Worm (Caenorhabditis elegans) whole organism, late embryonic: Measurements from ENCODE around the gene R53.5.

Source experiments
- C08G9.2 ChIP-seq: sonication (generic microtip); optimal IDR thresholded peaks from 2 replicates; lab custom pipeline; 2016; ENCODE audit warnings: mild to moderate bottlenecking, missing genetic modification characterization, moderate library complexity, missing compliant biosample characterization
- C38D4.7 ChIP-seq: fragments of 200-800 bp; sonication (Bioruptor generic); optimal IDR thresholded peaks from 2 replicates; lab custom pipeline; 2018; ENCODE audit warnings: mild to moderate bottlenecking, missing genetic modification characterization, moderate library complexity, missing compliant biosample characterization
- F13H6.1 ChIP-seq: sonication (generic microtip); optimal IDR thresholded peaks from 2 replicates; lab custom pipeline; 2016; ENCODE audit warnings: missing genetic modification characterization, missing compliant biosample characterization
- ahr-1 ChIP-seq: sonication (generic microtip); optimal IDR thresholded peaks from 2 replicates; lab custom pipeline; 2016; ENCODE audit warnings: missing genetic modification characterization, missing compliant biosample characterization
- ceh-14 ChIP-seq: sonication (generic microtip); optimal IDR thresholded peaks from 2 replicates; lab custom pipeline; 2016; ENCODE audit warnings: missing genotype, missing genetic modification characterization, missing compliant biosample characterization
- ceh-18 ChIP-seq: sonication (generic microtip); optimal IDR thresholded peaks from 2 replicates; lab custom pipeline; 2016; ENCODE audit warnings: missing genetic modification characterization, missing compliant biosample characterization
- ceh-19 ChIP-seq: fragments of 200-800 bp; sonication (Bioruptor generic); optimal IDR thresholded peaks from 2 replicates; lab custom pipeline; 2018; ENCODE audit warnings: mild to moderate bottlenecking, missing genetic modification characterization, missing compliant biosample characterization
- ceh-2 ChIP-seq: sonication (generic microtip); optimal IDR thresholded peaks from 2 replicates; lab custom pipeline; 2016; ENCODE audit warnings: missing genotype, missing genetic modification characterization, missing compliant biosample characterization
- ceh-24 ChIP-seq: sonication (generic microtip); optimal IDR thresholded peaks from 2 replicates; lab custom pipeline; 2016; ENCODE audit warnings: mild to moderate bottlenecking, missing genetic modification characterization, missing compliant biosample characterization
- ceh-31 ChIP-seq: sonication (generic microtip); optimal IDR thresholded peaks from 2 replicates; lab custom pipeline; 2016; ENCODE audit warnings: missing genetic modification characterization, missing compliant biosample characterization
- ceh-34 ChIP-seq: sonication (generic microtip); optimal IDR thresholded peaks from 2 replicates; lab custom pipeline; 2016; ENCODE audit warnings: mild to moderate bottlenecking, missing genetic modification characterization, missing compliant biosample characterization
- ceh-45 ChIP-seq: fragments of 200-800 bp; sonication (Bioruptor generic); IDR thresholded peaks from 2 replicates; pipeline ENCODE4 v1.3.6; 2022; ENCODE audit warnings: missing genetic modification reagents, missing genetic modification characterization, missing compliant biosample characterization
- ceh-48 ChIP-seq: sonication (generic microtip); optimal IDR thresholded peaks from 2 replicates; lab custom pipeline; 2016; ENCODE audit warnings: missing genetic modification characterization, inconsistent platforms, missing compliant biosample characterization
- ceh-9 ChIP-seq: sonication (generic microtip); optimal IDR thresholded peaks from 2 replicates; lab custom pipeline; 2016; ENCODE audit warnings: mild to moderate bottlenecking, missing genetic modification characterization, inconsistent platforms, missing compliant biosample characterization
- dve-1 ChIP-seq: sonication (generic microtip); optimal IDR thresholded peaks from 2 replicates; lab custom pipeline; 2017; ENCODE audit warnings: antibody characterized with exemption, mild to moderate bottlenecking, missing genetic modification characterization, missing compliant biosample characterization
- elt-2 ChIP-seq: sonication (generic microtip); optimal IDR thresholded peaks from 2 replicates; lab custom pipeline; 2016; ENCODE audit warnings: missing genetic modification reagents, missing genetic modification characterization, missing compliant biosample characterization
- elt-4 ChIP-seq: sonication (generic microtip); optimal IDR thresholded peaks from 2 replicates; lab custom pipeline; 2016; ENCODE audit warnings: missing genetic modification characterization, missing compliant biosample characterization
- ets-4 ChIP-seq: sonication (generic microtip); optimal IDR thresholded peaks from 2 replicates; lab custom pipeline; 2016; ENCODE audit warnings: missing genetic modification characterization, missing compliant biosample characterization
- fax-1 ChIP-seq: sonication (generic microtip); optimal IDR thresholded peaks from 2 replicates; lab custom pipeline; 2016; ENCODE audit warnings: missing genotype, missing genetic modification characterization, missing compliant biosample characterization
- fkh-10 ChIP-seq: fragments of 150-350 bp; optimal IDR thresholded peaks from 2 replicates; lab custom pipeline; 2014; ENCODE audit warnings: missing biosample characterization, missing genetic modification reagents, missing genetic modification characterization
- fkh-6 ChIP-seq: sonication (generic microtip); optimal IDR thresholded peaks from 2 replicates; lab custom pipeline; 2016; ENCODE audit warnings: missing genetic modification characterization, missing compliant biosample characterization
- hlh-13 ChIP-seq: fragments of 200-800 bp; sonication (Bioruptor generic); optimal IDR thresholded peaks from 2 replicates; lab custom pipeline; 2018; ENCODE audit warnings: mild to moderate bottlenecking, missing genetic modification characterization, missing compliant biosample characterization
- hlh-15 ChIP-seq: sonication (generic microtip); optimal IDR thresholded peaks from 2 replicates; lab custom pipeline; 2016; ENCODE audit warnings: missing genetic modification characterization, missing compliant biosample characterization
- hlh-30 ChIP-seq: sonication (generic microtip); optimal IDR thresholded peaks from 2 replicates; lab custom pipeline; 2017; ENCODE audit warnings: antibody characterized with exemption, missing genetic modification characterization, missing compliant biosample characterization; ENCODE audit not compliant: insufficient read depth
- mec-3 ChIP-seq: sonication (generic microtip); optimal IDR thresholded peaks from 2 replicates; lab custom pipeline; 2016; ENCODE audit warnings: borderline replicate concordance, missing genetic modification characterization, missing compliant biosample characterization
- nfya-1 ChIP-seq: sonication (generic microtip); optimal IDR thresholded peaks from 2 replicates; lab custom pipeline; 2017; ENCODE audit warnings: missing genetic modification characterization, mild to moderate bottlenecking, missing compliant biosample characterization, antibody characterized with exemption, moderate library complexity
- npax-4 ChIP-seq: sonication (generic microtip); optimal IDR thresholded peaks from 2 replicates; lab custom pipeline; 2016; ENCODE audit warnings: missing genetic modification characterization, missing compliant biosample characterization
- pat-9 ChIP-seq: fragments of 200-800 bp; sonication (Bioruptor generic); optimal IDR thresholded peaks from 2 replicates; lab custom pipeline; 2018; ENCODE audit warnings: mild to moderate bottlenecking, missing genetic modification characterization, moderate library complexity, missing compliant biosample characterization
- pha-4 ChIP-seq: fragments of 150-350 bp; optimal IDR thresholded peaks from 2 replicates; lab custom pipeline; 2018; ENCODE audit warnings: missing biosample characterization, missing genetic modification reagents, missing genetic modification characterization
- pqm-1 ChIP-seq: sonication (generic microtip); optimal IDR thresholded peaks from 2 replicates; lab custom pipeline; 2016; ENCODE audit warnings: missing genetic modification characterization, missing compliant biosample characterization
- ref-2 ChIP-seq: sonication (generic microtip); optimal IDR thresholded peaks from 2 replicates; lab custom pipeline; 2016; ENCODE audit warnings: missing genetic modification characterization, missing compliant biosample characterization
- sdc-2 ChIP-seq: sonication (generic microtip); optimal IDR thresholded peaks from 2 replicates; lab custom pipeline; 2016; ENCODE audit warnings: missing genotype, missing genetic modification characterization, missing compliant biosample characterization
- sox-2 ChIP-seq: fragments of 200-800 bp; sonication (Bioruptor generic); IDR thresholded peaks from 2 replicates; pipeline ENCODE4 v1.3.6; 2022; ENCODE audit warnings: missing genetic modification reagents, missing genetic modification characterization, missing compliant biosample characterization
- tbx-2 ChIP-seq: sonication (generic microtip); optimal IDR thresholded peaks from 2 replicates; lab custom pipeline; 2016; ENCODE audit warnings: missing genetic modification characterization, missing compliant biosample characterization
- tbx-7 ChIP-seq: sonication (generic microtip); optimal IDR thresholded peaks from 2 replicates; lab custom pipeline; 2016; ENCODE audit warnings: missing genotype, missing genetic modification characterization, missing compliant biosample characterization
- unc-3 ChIP-seq, 2 experiments: fragments of 200-800 bp in 1 of 2; sonication (Bioruptor generic) in 1 of 2; sonication (generic microtip) in 1 of 2; conservative IDR thresholded peaks in 1 of 2; optimal IDR thresholded peaks in 1 of 2; 2 replicates each; pipeline versions ENCODE4 v1.3.6 to Lab custom; 2016 to 2022; ENCODE audit warnings: missing compliant biosample characterization in 2 of 2, missing genetic modification characterization in 2 of 2, missing genetic modification reagents in 1 of 2
- unc-42 ChIP-seq: sonication (generic microtip); optimal IDR thresholded peaks from 2 replicates; lab custom pipeline; 2016; ENCODE audit warnings: missing genotype, missing genetic modification characterization, missing compliant biosample characterization
- unc-55 ChIP-seq: sonication (generic microtip); optimal IDR thresholded peaks from 2 replicates; lab custom pipeline; 2017; ENCODE audit warnings: missing biosample characterization, missing genetic modification reagents, missing genetic modification characterization
- unc-86 ChIP-seq: sonication (generic microtip); optimal IDR thresholded peaks from 2 replicates; lab custom pipeline; 2016; ENCODE audit warnings: missing genetic modification characterization, missing compliant biosample characterization
- ztf-16 ChIP-seq: sonication (generic microtip); optimal IDR thresholded peaks from 2 replicates; lab custom pipeline; 2017; ENCODE audit warnings: missing genetic modification characterization, missing compliant biosample characterization

Gene R53.5

ce11 chrII:9940430-9940829 is 29.9 kb downstream of the R53.5 start, which contains the start of gene ufd-3 (continued):
- TF ChIP-seq ceh-24 (tag; lab: Kevin White, UChicago) = no peak
- TF ChIP-seq ref-2 (tag; lab: Kevin White, UChicago) = peak; percentile 90
- no peak for TF ChIP-seq ceh-45
- TF ChIP-seq hlh-13 = peak; percentile 29
- peak; percentile 56 for TF ChIP-seq pqm-1 (tag; lab: Kevin White, UChicago)
- peak; percentile 24 for TF ChIP-seq hlh-15 (tag; lab: Kevin White, UChicago)
- no peak for TF ChIP-seq ceh-48 (tag; lab: Kevin White, UChicago)
- TF ChIP-seq ceh-34 (tag; lab: Kevin White, UChicago) = peak; percentile 76
- peak; percentile 89 for TF ChIP-seq tbx-2 (tag; lab: Kevin White, UChicago)
- TF ChIP-seq ceh-2 (tag; lab: Kevin White, UChicago) = peak; percentile 91
- TF ChIP-seq unc-55 (GFP tag; lab: Kevin White, UChicago) = peak; percentile 54
- peak; percentile 91 for TF ChIP-seq tbx-7 (tag; lab: Kevin White, UChicago)
- peak; percentile 74 for TF ChIP-seq elt-2 (tag; lab: Kevin White, UChicago)
- peak; percentile 63 for TF ChIP-seq F13H6.1 (tag; lab: Kevin White, UChicago)
- TF ChIP-seq ahr-1 (tag; lab: Kevin White, UChicago) = peak; percentile 55
- peak; percentile 76 for TF ChIP-seq fax-1 (tag; lab: Kevin White, UChicago)
- TF ChIP-seq mec-3 (tag; lab: Kevin White, UChicago) = peak; percentile 77
- TF ChIP-seq pat-9 = no peak
- no peak for TF ChIP-seq sox-2 (GFP tag; lab: Robert Waterston, UW)
- TF ChIP-seq hlh-30 (tag; lab: Kevin White, UChicago) = no peak
- peak; percentile 98 for TF ChIP-seq ceh-31 (tag; lab: Kevin White, UChicago)
- peak; percentile 65 for TF ChIP-seq fkh-6 (tag; lab: Kevin White, UChicago)
- peak; percentile 79 for TF ChIP-seq ztf-16 (tag; lab: Kevin White, UChicago)
- TF ChIP-seq C08G9.2 = peak; percentile 98
- TF ChIP-seq npax-4 (tag; lab: Kevin White, UChicago) = no peak
- peak; percentile 15 for TF ChIP-seq sdc-2 (tag; lab: Kevin White, UChicago)
- peak; percentile 10 for TF ChIP-seq dve-1
- 0 out of 2 replicates have a peak, but pooled peaks have one; percentile 35 for TF ChIP-seq unc-3 (GFP tag; conservative IDR thresholded peaks at IDR 0.05; lab: Robert Waterston, UW)
- TF ChIP-seq unc-3 (tag; optimal IDR thresholded peaks at IDR 0.05; lab: Kevin White, UChicago) = no peak
- TF ChIP-seq unc-42 (tag; lab: Kevin White, UChicago) = peak; percentile 67
- no peak for TF ChIP-seq fkh-10 (GFP tag; lab: Kevin White, UChicago)
- peak; percentile 94 for TF ChIP-seq ets-4 (tag; lab: Kevin White, UChicago)
- TF ChIP-seq ceh-14 = peak; percentile 81

- TF ChIP-seq C38D4.7 (GFP tag; lab: Kevin White, UChicago) = no peak
- no peak for TF ChIP-seq sox-2 (GFP tag; lab: Robert Waterston, UW)
- no peak for TF ChIP-seq nfya-1 (tag; lab: Kevin White, UChicago)
- TF ChIP-seq ceh-9 (tag; lab: Kevin White, UChicago) = no peak
- no peak for TF ChIP-seq hlh-30 (tag; lab: Kevin White, UChicago)
- TF ChIP-seq ztf-16 (tag; lab: Kevin White, UChicago) = no peak
- TF ChIP-seq pha-4 (tag; lab: Kevin White, UChicago) = no peak
- TF ChIP-seq ceh-18 (tag; lab: Kevin White, UChicago) = no peak
- TF ChIP-seq elt-4 = no peak
- TF ChIP-seq ceh-19 (GFP tag; lab: Kevin White, UChicago) = no peak
- TF ChIP-seq unc-86 (tag; lab: Kevin White, UChicago) = no peak
Measured at ce11 chrII:9938877-9939276, 31.4 kb downstream of the R53.5 start, which contains the start of the genes C05C10.7 and C05C10.5. Gene C05C10.7, minus strand, starts transcription at chrII:9938971. Gene C05C10.5, plus strand, starts transcription at chrII:9939040.
